Worm (Caenorhabditis elegans) whole organism, late embryonic: ENCODE data around the gene tps-2.

Experiments used
- C08G9.2 ChIP-seq: sonication (generic microtip); optimal IDR thresholded peaks from 2 replicates; lab custom pipeline; 2016; ENCODE audit warnings: mild to moderate bottlenecking, missing genetic modification characterization, moderate library complexity, missing compliant biosample characterization
- F13H6.1 ChIP-seq: sonication (generic microtip); optimal IDR thresholded peaks from 2 replicates; lab custom pipeline; 2016; ENCODE audit warnings: missing genetic modification characterization, missing compliant biosample characterization
- K09A11.1 ChIP-seq: sonication (generic microtip); optimal IDR thresholded peaks from 2 replicates; lab custom pipeline; 2017; ENCODE audit warnings: antibody characterized with exemption, mild to moderate bottlenecking, missing genetic modification characterization, missing compliant biosample characterization; ENCODE audit not compliant: insufficient read depth
- ama-1 ChIP-seq: fragments of 150-350 bp; optimal IDR thresholded peaks from 2 replicates; lab custom pipeline; 2014
- ceh-14 ChIP-seq: sonication (generic microtip); optimal IDR thresholded peaks from 2 replicates; lab custom pipeline; 2016; ENCODE audit warnings: missing genotype, missing genetic modification characterization, missing compliant biosample characterization
- ceh-18 ChIP-seq: sonication (generic microtip); optimal IDR thresholded peaks from 2 replicates; lab custom pipeline; 2016; ENCODE audit warnings: missing genetic modification characterization, missing compliant biosample characterization
- ceh-19 ChIP-seq: fragments of 200-800 bp; sonication (Bioruptor generic); optimal IDR thresholded peaks from 2 replicates; lab custom pipeline; 2018; ENCODE audit warnings: mild to moderate bottlenecking, missing genetic modification characterization, missing compliant biosample characterization
- ceh-22 ChIP-seq: sonication (generic microtip); optimal IDR thresholded peaks from 2 replicates; lab custom pipeline; 2017; ENCODE audit warnings: missing biosample characterization, missing genetic modification characterization
- ceh-24 ChIP-seq: sonication (generic microtip); optimal IDR thresholded peaks from 2 replicates; lab custom pipeline; 2016; ENCODE audit warnings: mild to moderate bottlenecking, missing genetic modification characterization, missing compliant biosample characterization
- ceh-31 ChIP-seq: sonication (generic microtip); optimal IDR thresholded peaks from 2 replicates; lab custom pipeline; 2016; ENCODE audit warnings: missing genetic modification characterization, missing compliant biosample characterization
- ceh-45 ChIP-seq: fragments of 200-800 bp; sonication (Bioruptor generic); IDR thresholded peaks from 2 replicates; pipeline ENCODE4 v1.3.6; 2022; ENCODE audit warnings: missing genetic modification reagents, missing genetic modification characterization, missing compliant biosample characterization
- ceh-48 ChIP-seq: sonication (generic microtip); optimal IDR thresholded peaks from 2 replicates; lab custom pipeline; 2016; ENCODE audit warnings: missing genetic modification characterization, inconsistent platforms, missing compliant biosample characterization
- ceh-9 ChIP-seq: sonication (generic microtip); optimal IDR thresholded peaks from 2 replicates; lab custom pipeline; 2016; ENCODE audit warnings: mild to moderate bottlenecking, missing genetic modification characterization, inconsistent platforms, missing compliant biosample characterization
- che-1 ChIP-seq: sonication (generic microtip); optimal IDR thresholded peaks from 2 replicates; lab custom pipeline; 2016; ENCODE audit warnings: mild to moderate bottlenecking, missing genetic modification characterization, missing compliant biosample characterization
- dmd-4 ChIP-seq: sonication (generic microtip); optimal IDR thresholded peaks from 2 replicates; lab custom pipeline; 2016; ENCODE audit warnings: borderline replicate concordance, missing genetic modification characterization, missing compliant biosample characterization
- dve-1 ChIP-seq: sonication (generic microtip); optimal IDR thresholded peaks from 2 replicates; lab custom pipeline; 2017; ENCODE audit warnings: antibody characterized with exemption, mild to moderate bottlenecking, missing genetic modification characterization, missing compliant biosample characterization
- elt-2 ChIP-seq: sonication (generic microtip); optimal IDR thresholded peaks from 2 replicates; lab custom pipeline; 2016; ENCODE audit warnings: missing genetic modification reagents, missing genetic modification characterization, missing compliant biosample characterization
- fkh-10 ChIP-seq: fragments of 150-350 bp; optimal IDR thresholded peaks from 2 replicates; lab custom pipeline; 2014; ENCODE audit warnings: missing biosample characterization, missing genetic modification reagents, missing genetic modification characterization
- gmeb-2 ChIP-seq: sonication (generic microtip); optimal IDR thresholded peaks from 2 replicates; lab custom pipeline; 2016; ENCODE audit warnings: missing genetic modification characterization, inconsistent platforms, missing compliant biosample characterization
- hlh-13 ChIP-seq: fragments of 200-800 bp; sonication (Bioruptor generic); optimal IDR thresholded peaks from 2 replicates; lab custom pipeline; 2018; ENCODE audit warnings: mild to moderate bottlenecking, missing genetic modification characterization, missing compliant biosample characterization
- hlh-6 ChIP-seq: sonication (generic microtip); optimal IDR thresholded peaks from 2 replicates; lab custom pipeline; 2016; ENCODE audit warnings: missing genotype, missing genetic modification characterization, missing compliant biosample characterization
- hlh-8 ChIP-seq: sonication (generic microtip); optimal IDR thresholded peaks from 2 replicates; lab custom pipeline; 2016; ENCODE audit warnings: missing genotype, missing genetic modification characterization, missing compliant biosample characterization
- nfya-1 ChIP-seq: sonication (generic microtip); optimal IDR thresholded peaks from 2 replicates; lab custom pipeline; 2017; ENCODE audit warnings: missing genetic modification characterization, mild to moderate bottlenecking, missing compliant biosample characterization, antibody characterized with exemption, moderate library complexity
- odd-2 ChIP-seq: sonication (generic microtip); optimal IDR thresholded peaks from 2 replicates; lab custom pipeline; 2017; ENCODE audit warnings: antibody characterized with exemption, mild to moderate bottlenecking, missing genetic modification characterization, missing compliant biosample characterization
- pag-3 ChIP-seq: sonication (generic microtip); optimal IDR thresholded peaks from 2 replicates; lab custom pipeline; 2016; ENCODE audit warnings: missing compliant biosample characterization, missing genetic modification characterization, borderline replicate concordance
- pat-9 ChIP-seq: fragments of 200-800 bp; sonication (Bioruptor generic); optimal IDR thresholded peaks from 2 replicates; lab custom pipeline; 2018; ENCODE audit warnings: mild to moderate bottlenecking, missing genetic modification characterization, moderate library complexity, missing compliant biosample characterization
- pros-1 ChIP-seq: fragments of 150-350 bp; optimal IDR thresholded peaks from 2 replicates; lab custom pipeline; 2014; ENCODE audit warnings: missing biosample characterization, missing genetic modification reagents, missing genetic modification characterization
- rnt-1 ChIP-seq: sonication (generic microtip); optimal IDR thresholded peaks from 2 replicates; lab custom pipeline; 2016; ENCODE audit warnings: missing genetic modification characterization, missing compliant biosample characterization
- sox-2 ChIP-seq: fragments of 200-800 bp; sonication (Bioruptor generic); IDR thresholded peaks from 2 replicates; pipeline ENCODE4 v1.3.6; 2022; ENCODE audit warnings: missing genetic modification reagents, missing genetic modification characterization, missing compliant biosample characterization
- sox-4 ChIP-seq: sonication (generic microtip); optimal IDR thresholded peaks from 2 replicates; lab custom pipeline; 2017; ENCODE audit warnings: mild to moderate bottlenecking, missing genetic modification characterization, inconsistent platforms, missing compliant biosample characterization
- syd-9 ChIP-seq: sonication (generic microtip); optimal IDR thresholded peaks from 2 replicates; lab custom pipeline; 2016; ENCODE audit warnings: mild to moderate bottlenecking, missing genetic modification characterization, moderate library complexity, missing compliant biosample characterization
- tbx-2 ChIP-seq: sonication (generic microtip); optimal IDR thresholded peaks from 2 replicates; lab custom pipeline; 2016; ENCODE audit warnings: missing genetic modification characterization, missing compliant biosample characterization
- tbx-7 ChIP-seq: sonication (generic microtip); optimal IDR thresholded peaks from 2 replicates; lab custom pipeline; 2016; ENCODE audit warnings: missing genotype, missing genetic modification characterization, missing compliant biosample characterization
- ttx-3 ChIP-seq: sonication (generic microtip); optimal IDR thresholded peaks from 2 replicates; lab custom pipeline; 2016; ENCODE audit warnings: missing genetic modification reagents, missing genetic modification characterization, missing compliant biosample characterization
- unc-3 ChIP-seq, 2 experiments: fragments of 200-800 bp in 1 of 2; sonication (Bioruptor generic) in 1 of 2; sonication (generic microtip) in 1 of 2; conservative IDR thresholded peaks in 1 of 2; optimal IDR thresholded peaks in 1 of 2; 2 replicates each; pipeline versions ENCODE4 v1.3.6 to Lab custom; 2016 to 2022; ENCODE audit warnings: missing compliant biosample characterization in 2 of 2, missing genetic modification characterization in 2 of 2, missing genetic modification reagents in 1 of 2
- zip-5 ChIP-seq: sonication (generic microtip); optimal IDR thresholded peaks from 2 replicates; lab custom pipeline; 2016; ENCODE audit warnings: missing genetic modification characterization, missing compliant biosample characterization
- ztf-16 ChIP-seq: sonication (generic microtip); optimal IDR thresholded peaks from 2 replicates; lab custom pipeline; 2017; ENCODE audit warnings: missing genetic modification characterization, missing compliant biosample characterization

tps-2 gene

ce11 chrII:14635179-14635578 is 34.5 kb downstream of the tps-2 start (continued):
- no peak for TF ChIP-seq ceh-22
- peak; percentile 64 for TF ChIP-seq ttx-3 (tag; lab: Kevin White, UChicago)
- TF ChIP-seq pat-9 (tag; lab: Kevin White, UChicago), result peak; percentile 54
- peak; percentile 49 for TF ChIP-seq ceh-18
- TF ChIP-seq ceh-45 (GFP tag; lab: Robert Waterston, UW), result peak; percentile 62; the same call in 1 of the 2 replicates
- no peak for TF ChIP-seq pag-3 (tag; lab: Kevin White, UChicago)
- TF ChIP-seq K09A11.1 (tag; lab: Kevin White, UChicago), result no peak
- TF ChIP-seq ceh-31 (tag; lab: Kevin White, UChicago), result peak; percentile 45
- TF ChIP-seq dmd-4 (tag; lab: Kevin White, UChicago), result peak; percentile 73
- TF ChIP-seq ceh-9, result peak; percentile 52
- TF ChIP-seq gmeb-2 (tag; lab: Kevin White, UChicago), result peak; percentile 52

- 0 out of 2 replicates have a peak, but pooled peaks have one; percentile 21 for TF ChIP-seq ceh-45 (GFP tag; lab: Robert Waterston, UW)
Observed at ce11 chrII:14635895-14636294, 35.2 kb downstream of the tps-2 start.

ce11 chrII:14636737-14637136 is 36.0 kb downstream of the tps-2 start, which contains the start of gene sre-13:
Gene sre-13, minus strand, starts transcription at chrII:14636837.
- TF ChIP-seq odd-2 (no peak), hlh-6 (tag; lab: Kevin White, UChicago) (no peak), C08G9.2 (tag; lab: Kevin White, UChicago) (no peak), hlh-13 (no peak), rnt-1 (tag; lab: Kevin White, UChicago) (no peak), pros-1 (tag; lab: Kevin White, UChicago) (no peak), ttx-3 (tag; lab: Kevin White, UChicago) (no peak), tbx-7 (tag; lab: Kevin White, UChicago) (no peak), ceh-48 (tag; lab: Kevin White, UChicago) (no peak), pat-9 (tag; lab: Kevin White, UChicago) (no peak), che-1 (tag; lab: Kevin White, UChicago) (no peak), ceh-14 (tag; lab: Kevin White, UChicago) (no peak), dmd-4 (tag; lab: Kevin White, UChicago) (no peak), syd-9 (tag; lab: Kevin White, UChicago) (no peak), ceh-19 (GFP tag; lab: Kevin White, UChicago) (no peak), F13H6.1 (tag; lab: Kevin White, UChicago) (no peak)

- peak; percentile 19 for TF ChIP-seq elt-2 (tag; lab: Kevin White, UChicago)
Observed at ce11 chrII:14641387-14641786, 40.7 kb downstream of the tps-2 start.

ce11 chrII:14643983-14644382 is 43.3 kb downstream of the tps-2 start, which contains the start of gene atgp-2:
Gene atgp-2, minus strand, starts transcription at chrII:14644083.
- TF ChIP-seq elt-2 (tag; lab: Kevin White, UChicago) (no peak), ceh-9 (no peak), ceh-31 (tag; lab: Kevin White, UChicago) (no peak), hlh-8 (tag; lab: Kevin White, UChicago) (no peak), dve-1 (tag; lab: Kevin White, UChicago) (no peak), sox-4 (tag; lab: Kevin White, UChicago) (no peak), sox-2 (GFP tag; lab: Robert Waterston, UW) (no peak), ceh-19 (GFP tag; lab: Kevin White, UChicago) (no peak), nfya-1 (tag; lab: Kevin White, UChicago) (no peak), unc-3 (GFP tag; conservative IDR thresholded peaks at IDR 0.05; lab: Robert Waterston, UW) (no peak), unc-3 (tag; optimal IDR thresholded peaks at IDR 0.05; lab: Kevin White, UChicago) (no peak), rnt-1 (tag; lab: Kevin White, UChicago) (no peak), fkh-10 (no peak), zip-5 (tag; lab: Kevin White, UChicago) (no peak), ceh-22 (no peak), pros-1 (tag; lab: Kevin White, UChicago) (no peak), ceh-24 (tag; lab: Kevin White, UChicago) (no peak), tbx-2 (tag; lab: Kevin White, UChicago) (no peak), ztf-16 (tag; lab: Kevin White, UChicago) (no peak), ama-1 (no peak)
- TF ChIP-seq, all 69 proteins: peak for 0
